Worm (Caenorhabditis elegans): Measurements from ENCODE around the gene sap-140.
A peak's percentile ranks its signal among the peaks of the same experiment; 100 is the strongest.

The sap-140 gene

ce11 chrIII:7495616-7496146 lies 3.9 kb upstream of the sap-140 start (continued):
- TF ChIP-seq bed-2 (GFP tag; IDR thresholded peaks at IDR 0.05) (no peak), snpc-3.4 (tag; optimal IDR thresholded peaks at IDR 0.05) (no peak), unc-62 (GFP tag; optimal IDR thresholded peaks at IDR 0.05) (no peak), rcor-1 (GFP tag; IDR thresholded peaks at IDR 0.05) (0 out of 2 replicates have a peak, but pooled peaks have one; percentile 6), Y56A3A.18 (GFP tag; IDR thresholded peaks at IDR 0.05) (0 out of 2 replicates have a peak, but pooled peaks have one; percentile 10), repo-1 (tag; optimal IDR thresholded peaks at IDR 0.05) (no peak), nfyb-1 (GFP tag; IDR thresholded peaks at IDR 0.05) (0 out of 2 replicates have a peak, but pooled peaks have one; percentile 10), B0336.3 (GFP tag; IDR thresholded peaks at IDR 0.05) (peak; percentile 6), hlh-26 (GFP tag; conservative IDR thresholded peaks at IDR 0.05) (no peak), F37B4.10 (GFP tag; IDR thresholded peaks at IDR 0.05) (no peak), egl-18 (GFP tag; IDR thresholded peaks at IDR 0.05) (0 out of 2 replicates have a peak, but pooled peaks have one; percentile 53), pbrm-1 (GFP tag; IDR thresholded peaks at IDR 0.05) (no peak), F49E8.2 (tag; optimal IDR thresholded peaks at IDR 0.05; ENCODE audit: insufficient read depth) (peak; percentile 74), Y53G8AR.9 (GFP tag; conservative IDR thresholded peaks at IDR 0.05) (peak; percentile 76; the same call in 1 of the 2 replicates), K11D2.4 (GFP tag; IDR thresholded peaks at IDR 0.05) (no peak), cebp-1 (GFP tag; IDR thresholded peaks at IDR 0.05) (no peak), cebp-1 (tag; optimal IDR thresholded peaks at IDR 0.05) (peak; percentile 26), F55B11.4 (tag; optimal IDR thresholded peaks at IDR 0.05; ENCODE audit: borderline replicate concordance, insufficient read depth) (no peak), ceh-27 (GFP tag; optimal IDR thresholded peaks at IDR 0.05) (no peak), madf-3 (GFP tag; IDR thresholded peaks at IDR 0.05) (no peak), nhr-120 (GFP tag; IDR thresholded peaks at IDR 0.05) (no peak), madf-8 (GFP tag; conservative IDR thresholded peaks at IDR 0.05) (no peak), snpc-1.3 (tag; optimal IDR thresholded peaks at IDR 0.05; ENCODE audit: insufficient read depth) (no peak), ztf-18 (tag; optimal IDR thresholded peaks at IDR 0.05) (peak; percentile 49)

ce11 chrIII:7497782-7498266 lies 1.7 kb upstream of the sap-140 start, which contains the start of gene cgh-1:
TSS of gene cgh-1 (minus strand) at chrIII:7497832.
- no peak for TF ChIP-seq F23B12.7 (tag; optimal IDR thresholded peaks at IDR 0.05; ENCODE audit: insufficient read depth)
- no peak for TF ChIP-seq nfya-1 (tag; optimal IDR thresholded peaks at IDR 0.05; ENCODE audit: borderline replicate concordance, insufficient read depth)
- TF ChIP-seq aptf-3 (GFP tag; IDR thresholded peaks at IDR 0.05): 0 out of 2 replicates have a peak, but pooled peaks have one; percentile 12
- no peak for TF ChIP-seq ceh-79 (tag; optimal IDR thresholded peaks at IDR 0.05)
- peak; percentile 15 for TF ChIP-seq tbp1 (GFP tag; optimal IDR thresholded peaks at IDR 0.05)
- TF ChIP-seq dpl-1 (GFP tag; optimal IDR thresholded peaks at IDR 0.05): no peak
- TF ChIP-seq Y79H2A.3 (GFP tag; conservative IDR thresholded peaks at IDR 0.05): no peak
- no peak for TF ChIP-seq hlh-12 (tag; optimal IDR thresholded peaks at IDR 0.05)
- TF ChIP-seq pbrm-1 (GFP tag; IDR thresholded peaks at IDR 0.05): 0 out of 2 replicates have a peak, but pooled peaks have one; percentile 15
- TF ChIP-seq lin-40 (tag; optimal IDR thresholded peaks at IDR 0.05): no peak
- no peak for TF ChIP-seq hmg-1.2 (GFP tag; IDR thresholded peaks at IDR 0.05)
- no peak for TF ChIP-seq attf-5 (GFP tag; optimal IDR thresholded peaks at IDR 0.05)
- TF ChIP-seq nhr-120 (GFP tag; IDR thresholded peaks at IDR 0.05): no peak
- TF ChIP-seq ceh-40 (GFP tag; IDR thresholded peaks at IDR 0.05): peak; percentile 28; the same call in 1 of the 2 replicates
- peak; percentile 27 for TF ChIP-seq lin-54 (GFP tag; optimal IDR thresholded peaks at IDR 0.05)
- no peak for TF ChIP-seq hlh-26 (GFP tag; conservative IDR thresholded peaks at IDR 0.05)
- TF ChIP-seq zfh-2 (GFP tag; conservative IDR thresholded peaks at IDR 0.05): no peak
- peak; percentile 50; the same call in 1 of the 2 replicates for TF ChIP-seq B0336.3 (GFP tag; IDR thresholded peaks at IDR 0.05)
- TF ChIP-seq nfyb-1 (GFP tag; IDR thresholded peaks at IDR 0.05): peak; percentile 15; the same call in 1 of the 2 replicates
- 0 out of 2 replicates have a peak, but pooled peaks have one; percentile 12 for TF ChIP-seq D2030.7 (GFP tag; IDR thresholded peaks at IDR 0.05)
- no peak; the same call in 1 of the 2 replicates for TF ChIP-seq lin-26 (GFP tag; IDR thresholded peaks at IDR 0.05)
- TF ChIP-seq lsl-1 (GFP tag; optimal IDR thresholded peaks at IDR 0.05): peak; percentile 7
- no peak for TF ChIP-seq attf-3 (GFP tag; conservative IDR thresholded peaks at IDR 0.05)
- no peak for TF ChIP-seq cebp-1 (GFP tag; IDR thresholded peaks at IDR 0.05)
- no peak for TF ChIP-seq cebp-1 (tag; optimal IDR thresholded peaks at IDR 0.05)
- no peak for TF ChIP-seq B0035.1 (tag; optimal IDR thresholded peaks at IDR 0.05)
- no peak for TF ChIP-seq ztf-26 (tag; optimal IDR thresholded peaks at IDR 0.05)
- no peak; the same call in 1 of the 2 replicates for TF ChIP-seq attf-6 (GFP tag; IDR thresholded peaks at IDR 0.05)
- peak; percentile 69; the same call in 1 of the 2 replicates for TF ChIP-seq madf-3 (GFP tag; IDR thresholded peaks at IDR 0.05)
